Fruit fly (Drosophila melanogaster): ENCODE results near the gene CG34117.
A peak's percentile ranks its signal among the peaks of the same experiment; 100 is the strongest.

Gene CG34117

DNA sequence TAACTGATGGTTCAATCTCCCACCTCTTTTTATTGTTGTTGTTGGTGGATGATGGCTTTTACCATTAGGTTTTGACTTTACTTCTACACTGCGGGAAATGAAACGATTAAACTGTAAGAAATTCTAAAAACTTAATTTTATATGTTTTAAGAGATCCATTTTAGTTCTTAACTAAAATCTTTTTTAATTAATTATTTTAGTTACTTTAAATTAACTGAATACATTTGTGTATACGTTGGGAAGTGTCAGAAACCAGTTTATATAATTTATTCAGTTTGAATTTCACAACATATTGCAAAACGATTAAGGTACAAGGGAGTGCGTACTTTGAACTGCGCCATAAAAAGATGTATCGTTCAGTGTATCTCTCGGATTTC is 46.6 kb downstream of the CG34117 start (continued):
- TF ChIP-seq Eip93F (GFP tag; optimal IDR thresholded peaks at IDR 0.05), result peak; percentile 90
- peak; percentile 92 for TF ChIP-seq CG6276 (GFP tag; optimal IDR thresholded peaks at IDR 0.05)
- no peak for TF ChIP-seq Hr38 (GFP tag; optimal IDR thresholded peaks at IDR 0.05)
- peak; percentile 55 for TF ChIP-seq dsx (GFP tag; optimal IDR thresholded peaks at IDR 0.05; ENCODE audit: poor library complexity, severe bottlenecking)
- TF ChIP-seq Sox15 (GFP tag; optimal IDR thresholded peaks at IDR 0.05), result peak; percentile 64
- TF ChIP-seq CG11762 (GFP tag; optimal IDR thresholded peaks at IDR 0.05; ENCODE audit: insufficient read depth), result peak; percentile 88
- no peak for TF ChIP-seq eg (GFP tag; IDR thresholded peaks at IDR 0.05)

dm6 chr3R:9352595-9353275 is 47.1 kb downstream of the CG34117 start:
- TF ChIP-seq Sox14 (GFP tag; optimal IDR thresholded peaks at IDR 0.05), result no peak
- TF ChIP-seq CG6276 (GFP tag; optimal IDR thresholded peaks at IDR 0.05), result no peak
- no peak for TF ChIP-seq achi (GFP tag; optimal IDR thresholded peaks at IDR 0.05)
- no peak for TF ChIP-seq CG31627 (GFP tag; optimal IDR thresholded peaks at IDR 0.05)
- TF ChIP-seq CG8319 (GFP tag; optimal IDR thresholded peaks at IDR 0.05), result no peak
- no peak for TF ChIP-seq CG10669 (GFP tag; optimal IDR thresholded peaks at IDR 0.05)
- peak; percentile 14 for TF ChIP-seq dsx (GFP tag; optimal IDR thresholded peaks at IDR 0.05; ENCODE audit: poor library complexity, severe bottlenecking)
- no peak for TF ChIP-seq CG34406 (GFP tag; optimal IDR thresholded peaks at IDR 0.05)

- TF ChIP-seq fkh (GFP tag; optimal IDR thresholded peaks at IDR 0.05) (peak; percentile 95), CG6808 (GFP tag; optimal IDR thresholded peaks at IDR 0.05) (peak; percentile 33), CG6163 (GFP tag; IDR thresholded peaks at IDR 0.05) (no peak), Eip78C (GFP tag) (peak; percentile 91), Blimp-1 (GFP tag; optimal IDR thresholded peaks at IDR 0.05) (no peak), cyc (GFP tag; optimal IDR thresholded peaks at IDR 0.05) (peak; percentile 45), pdm3 (GFP tag; optimal IDR thresholded peaks at IDR 0.05) (peak; percentile 74), dsx (GFP tag; optimal IDR thresholded peaks at IDR 0.05; ENCODE audit: poor library complexity, severe bottlenecking) (no peak), CG10669 (GFP tag; optimal IDR thresholded peaks at IDR 0.05) (peak; percentile 65), CG7368 (GFP tag; optimal IDR thresholded peaks at IDR 0.05) (peak; percentile 51), salr (GFP tag; optimal IDR thresholded peaks at IDR 0.05) (peak in 1 of 2 experiments; percentile 81), Gug (GFP tag; IDR thresholded peaks at IDR 0.05) (no peak), Lpt (GFP tag; optimal IDR thresholded peaks at IDR 0.05) (peak; percentile 67), spab (GFP tag; optimal IDR thresholded peaks at IDR 0.05) (peak; percentile 50), OdsH (GFP tag; optimal IDR thresholded peaks at IDR 0.05) (peak; percentile 76), Hr4 (GFP tag; optimal IDR thresholded peaks at IDR 0.05) (peak; percentile 89), Sox15 (GFP tag; optimal IDR thresholded peaks at IDR 0.05) (peak; percentile 11), eg (GFP tag; IDR thresholded peaks at IDR 0.05) (no peak), CG9139 (GFP tag; optimal IDR thresholded peaks at IDR 0.05) (peak; percentile 10), CG32006 (GFP tag; optimal IDR thresholded peaks at IDR 0.05) (peak; percentile 88), CG1621 (tag; optimal IDR thresholded peaks at IDR 0.05) (peak; percentile 17), CG3919 (GFP tag; optimal IDR thresholded peaks at IDR 0.05) (peak; percentile 76), CG6792 (GFP tag; optimal IDR thresholded peaks at IDR 0.05) (peak; percentile 4), CG15336 (GFP tag; IDR thresholded peaks at IDR 0.05) (no peak), fd85E (GFP tag; optimal IDR thresholded peaks at IDR 0.05) (peak; percentile 44), Hr38 (GFP tag; optimal IDR thresholded peaks at IDR 0.05) (no peak), ss (GFP tag; optimal IDR thresholded peaks at IDR 0.05) (peak in 1 of 2 experiments; percentile 25), CG34406 (GFP tag; optimal IDR thresholded peaks at IDR 0.05) (peak; percentile 51), CG6854 (GFP tag; optimal IDR thresholded peaks at IDR 0.05) (no peak), CG8119 (GFP tag; IDR thresholded peaks at IDR 0.05) (0 out of 3 replicates have a peak, but pooled peaks have one; percentile 19), CG3032 (tag; optimal IDR thresholded peaks at IDR 0.05) (peak; percentile 29), esn (GFP tag; optimal IDR thresholded peaks at IDR 0.05) (peak; percentile 52), CG10631 (GFP tag; optimal IDR thresholded peaks at IDR 0.05) (peak; percentile 70), CG6276 (GFP tag; optimal IDR thresholded peaks at IDR 0.05) (peak; percentile 54), achi (GFP tag; optimal IDR thresholded peaks at IDR 0.05) (peak; percentile 67), CG11762 (GFP tag; optimal IDR thresholded peaks at IDR 0.05; ENCODE audit: insufficient read depth) (peak; percentile 61), CG8319 (GFP tag; optimal IDR thresholded peaks at IDR 0.05) (no peak), CG16779 (tag; optimal IDR thresholded peaks at IDR 0.05) (no peak)
These were observed 48.2 kb downstream of the CG34117 start for dm6 chr3R:9351415-9352379.
